Worm (Caenorhabditis elegans): Measurements from ENCODE around the gene T05E12.9.

DNA sequence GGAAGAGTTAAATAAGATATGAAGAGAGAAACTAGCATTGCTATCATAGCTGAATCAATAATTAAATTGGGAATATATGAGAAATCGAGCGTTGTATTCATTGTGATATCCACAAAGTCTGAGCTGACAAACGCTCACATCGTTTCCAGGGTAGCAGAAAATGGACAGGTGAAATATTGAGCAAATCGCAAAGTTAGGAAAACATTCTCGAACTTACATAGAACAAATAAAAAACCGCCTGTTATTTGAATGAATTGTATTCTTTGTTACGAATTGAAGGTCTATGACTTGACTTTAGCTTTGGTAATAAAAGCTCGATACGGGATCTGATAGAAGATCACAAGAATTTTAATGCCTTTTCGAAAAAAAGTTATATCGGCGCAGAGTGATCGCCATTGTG is 46.8 kb downstream of the T05E12.9 start, which contains the start of gene srz-94:
- no peak for TF ChIP-seq him-1 (tag; optimal IDR thresholded peaks at IDR 0.05)
- TF ChIP-seq dao-5 (tag; optimal IDR thresholded peaks at IDR 0.05): no peak

Measured in whole organism, L4/young adult.